Fruit fly (Drosophila melanogaster): ENCODE data around the gene CG18259.

dm6 chrX:18806365-18806764 is 23.1 kb upstream of the CG18259 start, which contains the start of gene CG7058:
- TF ChIP-seq stc (GFP tag; IDR thresholded peaks at IDR 0.05) (no peak), CG4424 (GFP tag; optimal IDR thresholded peaks at IDR 0.05) (no peak), NC2α (GFP tag; optimal IDR thresholded peaks at IDR 0.05) (no peak), hth (optimal IDR thresholded peaks at IDR 0.05) (no peak), CG4328 (GFP tag; optimal IDR thresholded peaks at IDR 0.05) (no peak), CoRest (tag; optimal IDR thresholded peaks at IDR 0.05) (no peak), Chrac-16 (GFP tag; optimal IDR thresholded peaks at IDR 0.05) (no peak)

Data from whole organism, embryonic.